Worm (Caenorhabditis elegans): ENCODE measurements around the gene F41G3.5.

Gene F41G3.5

DNA sequence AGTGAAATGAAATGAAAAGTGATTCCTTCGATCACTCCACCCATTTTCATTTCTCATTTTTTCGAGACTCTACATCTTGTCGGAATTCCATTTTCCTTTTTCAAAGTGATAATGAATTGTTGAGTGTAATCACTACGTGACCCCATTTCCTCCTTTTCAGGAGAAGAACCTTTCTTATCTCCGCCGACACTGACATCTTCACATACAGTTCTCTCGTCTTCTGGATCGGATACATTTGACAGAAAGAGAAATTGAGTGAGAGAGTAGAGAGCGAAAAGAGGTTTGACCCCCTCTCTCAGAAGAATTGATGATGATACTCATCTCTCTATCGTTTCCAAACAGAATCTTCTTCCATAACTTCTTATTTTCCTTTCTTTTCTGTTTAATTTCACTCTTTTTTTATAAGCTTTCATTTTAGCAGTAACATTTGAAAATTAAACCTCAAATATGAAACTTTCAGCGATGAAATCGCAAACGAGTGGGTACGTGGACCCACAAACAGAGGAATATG is 32.6 kb upstream of the F41G3.5 start, which contains the start of gene dpy-2:
Gene dpy-2, plus strand, starts transcription at position 461 of the 511 bp plus-strand sequence.
- TF ChIP-seq ceh-22 (tag; optimal IDR thresholded peaks at IDR 0.05), result no peak
- no peak for TF ChIP-seq hlh-30 (tag; optimal IDR thresholded peaks at IDR 0.05; ENCODE audit: insufficient read depth)
- TF ChIP-seq ceh-31 (tag; optimal IDR thresholded peaks at IDR 0.05), result no peak
- TF ChIP-seq lim-6 (tag; optimal IDR thresholded peaks at IDR 0.05), result no peak
- TF ChIP-seq hlh-8 (tag; optimal IDR thresholded peaks at IDR 0.05), result no peak
- TF ChIP-seq T23F11.4 (GFP tag; optimal IDR thresholded peaks at IDR 0.05), result no peak
- no peak for TF ChIP-seq ceh-6 (GFP tag; optimal IDR thresholded peaks at IDR 0.05)
- TF ChIP-seq C08G9.2 (tag; optimal IDR thresholded peaks at IDR 0.05), result no peak
- no peak for TF ChIP-seq pax-1 (tag; optimal IDR thresholded peaks at IDR 0.05)
- no peak for TF ChIP-seq C38D4.7 (GFP tag; optimal IDR thresholded peaks at IDR 0.05)
- TF ChIP-seq fkh-10 (GFP tag; optimal IDR thresholded peaks at IDR 0.05), result no peak
- no peak for TF ChIP-seq unc-86 (tag; optimal IDR thresholded peaks at IDR 0.05)
- TF ChIP-seq pros-1 (tag; optimal IDR thresholded peaks at IDR 0.05), result no peak
- TF ChIP-seq eyg-1 (tag; optimal IDR thresholded peaks at IDR 0.05), result no peak
- no peak for TF ChIP-seq elt-4 (tag; optimal IDR thresholded peaks at IDR 0.05)
- TF ChIP-seq odd-2 (tag; optimal IDR thresholded peaks at IDR 0.05), result no peak
- no peak for TF ChIP-seq hlh-6 (tag; optimal IDR thresholded peaks at IDR 0.05)

DNA sequence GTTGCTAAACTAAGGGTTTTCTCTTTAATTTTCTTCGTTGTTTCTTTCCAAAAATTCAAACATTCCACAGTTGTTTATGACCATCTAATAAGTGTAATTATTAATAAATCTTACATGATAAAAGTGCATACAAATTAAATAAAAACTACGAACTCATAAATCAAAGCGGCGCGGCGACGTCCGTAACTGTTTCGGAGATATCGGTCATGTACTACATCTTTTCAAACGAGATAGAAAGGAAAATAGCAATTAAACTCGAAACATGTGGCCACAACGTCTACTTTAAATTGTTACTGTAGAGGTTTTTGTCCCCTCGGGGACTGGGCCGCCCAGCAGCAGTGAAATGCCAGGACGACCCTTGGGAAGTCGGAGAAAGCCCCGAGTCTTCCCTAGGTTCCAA is 30.7 kb upstream of the F41G3.5 start:
- TF ChIP-seq ceh-9 (tag; optimal IDR thresholded peaks at IDR 0.05) (no peak), ceh-34 (tag; optimal IDR thresholded peaks at IDR 0.05) (no peak), elt-2 (tag; optimal IDR thresholded peaks at IDR 0.05) (no peak), unc-42 (tag; optimal IDR thresholded peaks at IDR 0.05) (no peak), ceh-14 (tag; optimal IDR thresholded peaks at IDR 0.05) (no peak), fkh-10 (GFP tag; optimal IDR thresholded peaks at IDR 0.05) (no peak), ahr-1 (tag; optimal IDR thresholded peaks at IDR 0.05) (no peak), ceh-18 (tag; optimal IDR thresholded peaks at IDR 0.05) (no peak), C38D4.7 (GFP tag; optimal IDR thresholded peaks at IDR 0.05) (no peak), unc-55 (GFP tag; optimal IDR thresholded peaks at IDR 0.05) (no peak)

DNA sequence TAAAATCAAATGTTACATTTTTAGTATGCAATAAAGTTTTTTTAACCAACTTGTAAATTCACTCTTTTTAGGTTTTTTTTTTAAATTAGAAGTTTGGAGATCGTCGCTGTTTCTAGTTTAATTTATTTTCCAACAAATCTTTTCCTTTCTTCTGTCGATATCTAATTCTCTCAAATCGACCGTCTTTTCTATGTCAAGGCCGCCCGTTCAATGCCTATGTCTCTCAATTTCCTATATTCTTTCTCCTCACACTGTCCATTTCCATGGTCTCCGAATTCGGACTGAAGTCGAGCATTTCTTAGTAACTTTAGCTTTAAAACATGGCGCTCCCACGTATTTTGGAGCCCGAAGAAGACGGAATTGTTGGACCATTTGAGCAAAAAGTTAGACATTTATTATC is 29.9 kb upstream of the F41G3.5 start, which contains the start of the genes T14B4.5 and T14B4.20:
Gene T14B4.5, plus strand, starts transcription at position 226 of the 400 bp plus-strand sequence.
Gene T14B4.20, plus strand, starts transcription at position 264 of the 400 bp plus-strand sequence.
- TF ChIP-seq odd-2 (tag; optimal IDR thresholded peaks at IDR 0.05), result no peak
- TF ChIP-seq hlh-6 (tag; optimal IDR thresholded peaks at IDR 0.05), result no peak
- TF ChIP-seq rnt-1 (tag; optimal IDR thresholded peaks at IDR 0.05), result no peak
- no peak for TF ChIP-seq unc-42 (tag; optimal IDR thresholded peaks at IDR 0.05)
- no peak for TF ChIP-seq unc-86 (tag; optimal IDR thresholded peaks at IDR 0.05)
- TF ChIP-seq sdc-2 (tag; optimal IDR thresholded peaks at IDR 0.05), result no peak
- TF ChIP-seq sox-4 (tag; optimal IDR thresholded peaks at IDR 0.05), result no peak
- no peak for TF ChIP-seq ceh-2 (tag; optimal IDR thresholded peaks at IDR 0.05)

DNA sequence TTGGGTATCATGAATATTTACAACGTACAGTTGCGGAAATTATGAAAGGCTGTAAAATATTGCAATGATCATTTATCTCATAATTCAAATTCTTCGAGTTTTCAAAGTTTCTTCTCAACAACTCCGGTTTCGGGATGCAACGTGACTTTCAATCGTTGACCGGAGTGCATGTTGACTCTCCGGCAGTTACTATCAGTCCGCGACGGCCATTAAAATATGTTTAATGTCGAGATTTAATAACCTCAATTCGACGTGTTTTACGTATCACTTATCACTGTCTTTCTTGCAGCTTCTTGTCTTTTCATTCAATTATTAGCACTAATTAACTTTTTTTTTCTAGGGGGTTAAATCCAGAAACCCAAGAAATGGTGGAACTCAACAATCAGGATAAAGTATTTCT is 28.3 kb upstream of the F41G3.5 start, which contains the start of gene tsp-10:
Gene tsp-10, plus strand, starts transcription at position 366 of the 400 bp plus-strand sequence.
- no peak for TF ChIP-seq unc-42 (tag; optimal IDR thresholded peaks at IDR 0.05)
- no peak for TF ChIP-seq npax-4 (tag; optimal IDR thresholded peaks at IDR 0.05)
- TF ChIP-seq unc-3 (GFP tag; conservative IDR thresholded peaks at IDR 0.05), result no peak
- TF ChIP-seq unc-3 (tag; optimal IDR thresholded peaks at IDR 0.05), result no peak
- TF ChIP-seq dmd-4 (tag; optimal IDR thresholded peaks at IDR 0.05; ENCODE audit: borderline replicate concordance), result no peak
- no peak for TF ChIP-seq sox-2 (GFP tag; IDR thresholded peaks at IDR 0.05)
- no peak for TF ChIP-seq ceh-14 (tag; optimal IDR thresholded peaks at IDR 0.05)
- TF ChIP-seq unc-55 (GFP tag; optimal IDR thresholded peaks at IDR 0.05), result no peak
- TF ChIP-seq nhr-232 (tag; optimal IDR thresholded peaks at IDR 0.05), result no peak
- no peak for TF ChIP-seq sox-4 (tag; optimal IDR thresholded peaks at IDR 0.05)
- no peak for TF ChIP-seq madf-2 (tag; optimal IDR thresholded peaks at IDR 0.05)
- TF ChIP-seq mec-3 (tag; optimal IDR thresholded peaks at IDR 0.05; ENCODE audit: borderline replicate concordance), result no peak
- TF ChIP-seq ceh-22 (tag; optimal IDR thresholded peaks at IDR 0.05), result no peak
- TF ChIP-seq pqm-1 (tag; optimal IDR thresholded peaks at IDR 0.05), result no peak
- TF ChIP-seq ceh-2 (tag; optimal IDR thresholded peaks at IDR 0.05), result no peak

All from whole organism, late embryonic.